Worm (Caenorhabditis elegans) whole organism, L4 larva: Measurements from ENCODE around the gene ram-5.
A peak's percentile ranks its signal among the peaks of the same experiment; 100 is the strongest.

Source experiments
- Y48G9A.11 ChIP-seq: fragments of 200-800 bp; sonication (Bioruptor generic); IDR thresholded peaks from 2 replicates; pipeline ENCODE4 v1.3.6; 2022; ENCODE audit warnings: missing genetic modification reagents, missing genetic modification characterization, missing compliant biosample characterization
- Y5F2A.4 ChIP-seq: fragments of 200-800 bp; sonication (Bioruptor generic); optimal IDR thresholded peaks from 2 replicates; lab custom pipeline; 2018; ENCODE audit warnings: mild to moderate bottlenecking, missing genetic modification characterization, missing compliant biosample characterization
- Y75B8A.6 ChIP-seq: fragments of 200-800 bp; sonication (Bioruptor generic); IDR thresholded peaks from 2 replicates; pipeline ENCODE4 v1.3.6; 2022; ENCODE audit warnings: missing genetic modification reagents, missing genetic modification characterization, missing compliant biosample characterization
- aha-1 ChIP-seq: fragments of 150-350 bp; peaks from one replicate; lab custom pipeline; 2014; ENCODE audit warnings: missing biosample characterization, missing genetic modification characterization
- ama-1 ChIP-seq: fragments of 150-350 bp; optimal IDR thresholded peaks from 2 replicates; lab custom pipeline; 2014; ENCODE audit warnings: inconsistent platforms, mixed read lengths
- attf-4 ChIP-seq: sonication (generic microtip); optimal IDR thresholded peaks from 3 replicates; lab custom pipeline; 2017; ENCODE audit warnings: missing biosample characterization, missing genetic modification characterization
- ceh-32 ChIP-seq: sonication (generic microtip); optimal IDR thresholded peaks from 2 replicates; lab custom pipeline; 2016; ENCODE audit warnings: mild to moderate bottlenecking, missing genetic modification characterization, missing compliant biosample characterization; ENCODE audit not compliant: poor library complexity
- ceh-62 ChIP-seq: sonication (generic microtip); optimal IDR thresholded peaks from 2 replicates; lab custom pipeline; 2017; ENCODE audit warnings: missing biosample characterization, missing genetic modification characterization
- daf-16 ChIP-seq, 3 experiments: sonication (generic microtip); optimal IDR thresholded peaks; 2 replicates each; lab custom pipeline; 2016 to 2017; ENCODE audit warnings: missing genetic modification characterization in 3 of 3, missing genetic modification reagents in 3 of 3, mild to moderate bottlenecking in 2 of 3, missing compliant biosample characterization in 2 of 3, missing biosample characterization in 1 of 3, moderate library complexity in 1 of 3
- daf-8 ChIP-seq: fragments of 200-800 bp; sonication (Bioruptor generic); IDR thresholded peaks from 2 replicates; pipeline ENCODE4 v1.3.6; 2022; ENCODE audit warnings: missing genetic modification characterization, missing compliant biosample characterization
- dmd-6 ChIP-seq: fragments of 200-800 bp; sonication (Bioruptor generic); IDR thresholded peaks from 2 replicates; pipeline ENCODE4 v1.3.6; 2022; ENCODE audit warnings: missing genetic modification reagents, missing genetic modification characterization, missing compliant biosample characterization
- dmd-8 ChIP-seq: fragments of 200-800 bp; sonication (Bioruptor generic); IDR thresholded peaks from 2 replicates; pipeline ENCODE4 v1.3.6; 2022; ENCODE audit warnings: missing genetic modification characterization, missing compliant biosample characterization
- dmd-9 ChIP-seq: fragments of 200-800 bp; sonication (Bioruptor generic); IDR thresholded peaks from 2 replicates; pipeline ENCODE4 v1.3.6; 2022; ENCODE audit warnings: missing genetic modification reagents, missing genetic modification characterization, missing compliant biosample characterization
- duxl-1 ChIP-seq: sonication (generic microtip); optimal IDR thresholded peaks from 2 replicates; lab custom pipeline; 2016; ENCODE audit warnings: mild to moderate bottlenecking, missing genetic modification characterization, moderate library complexity, missing compliant biosample characterization; ENCODE audit not compliant: poor library complexity
- dve-1 ChIP-seq: sonication (generic microtip); optimal IDR thresholded peaks from 2 replicates; lab custom pipeline; 2017; ENCODE audit warnings: antibody characterized with exemption, mild to moderate bottlenecking, missing genetic modification characterization, missing compliant biosample characterization; ENCODE audit not compliant: insufficient read depth
- egl-43 ChIP-seq: fragments of 200-800 bp; sonication (Bioruptor generic); IDR thresholded peaks from 2 replicates; pipeline ENCODE4 v1.3.6; 2022; ENCODE audit warnings: missing genetic modification reagents, missing genetic modification characterization, missing compliant biosample characterization
- fkh-10 ChIP-seq: fragments of 150-350 bp; optimal IDR thresholded peaks from 2 replicates; lab custom pipeline; 2014; ENCODE audit warnings: missing biosample characterization, missing genetic modification reagents, missing genetic modification characterization
- hlh-11 ChIP-seq: fragments of 200-800 bp; sonication (Bioruptor generic); optimal IDR thresholded peaks from 2 replicates; lab custom pipeline; 2018; ENCODE audit warnings: mild to moderate bottlenecking, missing genetic modification characterization, missing compliant biosample characterization
- hmg-1.1 ChIP-seq: fragments of 200-800 bp; sonication (Bioruptor generic); IDR thresholded peaks from 2 replicates; pipeline ENCODE4 v1.3.6; 2022; ENCODE audit warnings: missing genetic modification reagents, missing genetic modification characterization, missing compliant biosample characterization
- lim-7 ChIP-seq: fragments of 200-800 bp; sonication (Bioruptor generic); IDR thresholded peaks from 2 replicates; pipeline ENCODE4 v1.3.6; 2022; ENCODE audit warnings: missing genetic modification characterization, missing compliant biosample characterization
- lin-13 ChIP-seq: fragments of 150-350 bp; optimal IDR thresholded peaks from 2 replicates; lab custom pipeline; 2014; ENCODE audit warnings: missing biosample characterization, missing genetic modification reagents, missing genetic modification characterization
- lin-29 ChIP-seq: fragments of 200-800 bp; sonication (Bioruptor generic); IDR thresholded peaks from 2 replicates; pipeline ENCODE4 v1.3.6; 2022; ENCODE audit warnings: missing genetic modification reagents, missing genetic modification characterization, missing compliant biosample characterization
- lin-39 ChIP-seq: fragments of 150-350 bp; optimal IDR thresholded peaks from 2 replicates; lab custom pipeline; 2014; ENCODE audit warnings: missing biosample characterization, missing genetic modification reagents, missing genetic modification characterization
- madf-9 ChIP-seq: fragments of 200-800 bp; sonication (Bioruptor generic); conservative IDR thresholded peaks from 2 replicates; pipeline ENCODE4 v1.3.6; 2022; ENCODE audit warnings: missing genetic modification reagents, missing genetic modification characterization, missing compliant biosample characterization
- mes-2 ChIP-seq: sonication (generic microtip); optimal IDR thresholded peaks from 2 replicates; lab custom pipeline; 2016; ENCODE audit warnings: missing genotype, mild to moderate bottlenecking, missing genetic modification characterization, missing compliant biosample characterization; ENCODE audit not compliant: poor library complexity, severe bottlenecking
- mxl-3 ChIP-seq: fragments of 200-800 bp; sonication (Bioruptor generic); optimal IDR thresholded peaks from 2 replicates; lab custom pipeline; 2018; ENCODE audit warnings: mild to moderate bottlenecking, missing genetic modification characterization, missing compliant biosample characterization
- nhr-102 ChIP-seq: sonication (generic microtip); optimal IDR thresholded peaks from 2 replicates; lab custom pipeline; 2016; ENCODE audit warnings: mild to moderate bottlenecking, missing genetic modification characterization, moderate library complexity, missing compliant biosample characterization
- nhr-11 ChIP-seq: fragments of 150-350 bp; optimal IDR thresholded peaks from 2 replicates; lab custom pipeline; 2014; ENCODE audit warnings: missing biosample characterization, missing genetic modification characterization
- nhr-111 ChIP-seq: fragments of 200-800 bp; sonication (Bioruptor generic); optimal IDR thresholded peaks from 2 replicates; lab custom pipeline; 2018; ENCODE audit warnings: mild to moderate bottlenecking, missing genetic modification characterization, missing compliant biosample characterization
- nhr-237 ChIP-seq: sonication (generic microtip); optimal IDR thresholded peaks from 2 replicates; lab custom pipeline; 2017; ENCODE audit warnings: missing biosample characterization, missing genetic modification characterization
- nhr-28 ChIP-seq: fragments of 150-350 bp; optimal IDR thresholded peaks from 2 replicates; lab custom pipeline; 2014; ENCODE audit warnings: missing biosample characterization, missing genetic modification characterization
- pqm-1 ChIP-seq: sonication (generic microtip); optimal IDR thresholded peaks from 2 replicates; lab custom pipeline; 2017; ENCODE audit warnings: missing biosample characterization, missing genetic modification characterization
- rbr-2 ChIP-seq: sonication (generic microtip); optimal IDR thresholded peaks from 2 replicates; lab custom pipeline; 2016; ENCODE audit warnings: missing genotype, missing genetic modification characterization, missing compliant biosample characterization
- saeg-2 ChIP-seq: fragments of 200-800 bp; sonication (Bioruptor generic); IDR thresholded peaks from 2 replicates; pipeline ENCODE4 v1.3.6; 2022; ENCODE audit warnings: missing genetic modification reagents, missing genetic modification characterization, missing compliant biosample characterization
- set-16 ChIP-seq: fragments of 200-800 bp; sonication (Bioruptor generic); IDR thresholded peaks from 2 replicates; pipeline ENCODE4 v1.3.6; 2022; ENCODE audit warnings: missing genetic modification reagents, missing genetic modification characterization, missing compliant biosample characterization
- skn-1 ChIP-seq: fragments of 150-350 bp; optimal IDR thresholded peaks from 2 replicates; lab custom pipeline; 2014; ENCODE audit warnings: missing biosample characterization, missing genetic modification characterization
- unc-62 ChIP-seq, 3 experiments: fragments of 150-350 bp in 1 of 3; sonication (generic microtip); optimal IDR thresholded peaks in 2 of 3; peaks in 1 of 3; 1 replicate in 1 of 3; 2 replicates in 2 of 3; lab custom pipeline; 2014 to 2017; ENCODE audit warnings: missing biosample characterization in 3 of 3, missing genetic modification characterization in 3 of 3, missing genetic modification reagents in 3 of 3, missing genotype in 1 of 3
- zfp-2 ChIP-seq: sonication (generic microtip); optimal IDR thresholded peaks from 2 replicates; lab custom pipeline; 2016; ENCODE audit warnings: mild to moderate bottlenecking, missing genetic modification characterization, missing compliant biosample characterization
- zip-11 ChIP-seq: fragments of 200-800 bp; sonication (Bioruptor generic); IDR thresholded peaks from 2 replicates; pipeline ENCODE4 v1.3.6; 2022; ENCODE audit warnings: missing genetic modification characterization, missing compliant biosample characterization
- zip-2 ChIP-seq: fragments of 150-350 bp; optimal IDR thresholded peaks from 2 replicates; lab custom pipeline; 2014; ENCODE audit warnings: missing biosample characterization, missing genetic modification characterization
- ztf-7 ChIP-seq: fragments of 150-350 bp; optimal IDR thresholded peaks from 2 replicates; lab custom pipeline; 2014; ENCODE audit warnings: missing biosample characterization, missing genetic modification characterization

The ram-5 gene

DNA sequence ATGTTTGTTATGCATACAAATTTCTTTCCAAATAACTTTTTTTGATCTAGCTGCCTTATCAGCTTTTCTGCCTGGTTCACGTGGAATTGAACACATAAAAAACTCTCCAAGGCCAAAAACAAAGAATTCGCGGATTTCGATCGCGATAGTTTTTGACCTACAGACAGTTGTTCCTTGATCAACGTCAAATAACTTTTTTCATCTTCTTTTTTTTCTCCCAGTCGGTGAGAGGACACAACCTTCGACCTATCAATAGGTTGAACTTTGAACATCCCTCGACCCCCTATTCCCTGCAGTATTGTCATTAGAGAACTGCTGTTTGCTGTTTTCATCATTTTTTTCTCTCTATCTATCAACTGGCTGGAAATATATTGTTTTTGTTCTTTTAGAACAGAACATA lies 13.9 kb downstream of the ram-5 start (continued):
- TF ChIP-seq lin-29, result no peak
- no peak for TF ChIP-seq Y5F2A.4 (GFP tag; lab: Kevin White, UChicago)
- TF ChIP-seq ama-1 (lab: Kevin White, UChicago), result no peak
- no peak for TF ChIP-seq ceh-62
- no peak for TF ChIP-seq saeg-2
- TF ChIP-seq nhr-111 (GFP tag; lab: Kevin White, UChicago), result no peak
- no peak for TF ChIP-seq attf-4 (tag; lab: Kevin White, UChicago)
- peak; percentile 4 for TF ChIP-seq hlh-11
- peak; percentile 51 for TF ChIP-seq nhr-28 (tag; lab: Kevin White, UChicago)
- TF ChIP-seq ceh-32 (tag; lab: Kevin White, UChicago), result no peak
- no peak for TF ChIP-seq fkh-10
- TF ChIP-seq lim-7 (GFP tag; lab: Robert Waterston, UW), result no peak
- no peak for TF ChIP-seq duxl-1 (tag; lab: Kevin White, UChicago)
- no peak for TF ChIP-seq zip-2 (tag; lab: Kevin White, UChicago)
- peak in 1 of 2 experiments; percentile 18 for TF ChIP-seq daf-16 (GFP tag; optimal IDR thresholded peaks at IDR 0.05; lab: Kevin White, UChicago)
- peak; percentile 4 for TF ChIP-seq daf-16 (tag; optimal IDR thresholded peaks at IDR 0.05; lab: Kevin White, UChicago)
- no peak for TF ChIP-seq daf-8 (GFP tag; lab: Robert Waterston, UW)

DNA sequence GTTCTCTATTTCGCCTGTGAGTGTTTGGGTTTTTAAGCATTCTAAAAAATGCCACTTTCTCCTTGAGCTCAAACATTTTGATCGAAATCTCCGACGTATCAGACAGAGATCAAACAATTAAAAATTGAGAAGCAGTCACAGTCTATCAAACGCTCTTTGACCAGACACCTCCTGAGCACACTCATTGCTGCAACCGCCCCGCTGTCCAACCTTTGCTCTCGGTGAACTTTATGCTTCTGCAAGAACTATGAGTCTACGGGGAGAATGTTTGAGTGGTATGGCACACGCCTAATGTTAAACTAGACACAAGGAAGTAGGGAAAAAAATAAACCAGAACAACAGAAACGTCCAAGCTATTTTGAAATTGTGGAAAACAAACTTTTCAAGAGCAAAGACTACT lies 15.3 kb downstream of the ram-5 start:
- TF ChIP-seq ztf-7 (tag; lab: Kevin White, UChicago) (no peak), skn-1 (no peak), dmd-6 (GFP tag; lab: Robert Waterston, UW) (peak; percentile 52), ama-1 (lab: Kevin White, UChicago) (no peak), madf-9 (GFP tag; lab: Robert Waterston, UW) (no peak), lin-39 (tag; lab: Kevin White, UChicago) (no peak), nhr-102 (tag; lab: Kevin White, UChicago) (no peak), lim-7 (GFP tag; lab: Robert Waterston, UW) (no peak), Y48G9A.11 (GFP tag; lab: Robert Waterston, UW) (no peak), Y75B8A.6 (GFP tag; lab: Robert Waterston, UW) (no peak), nhr-237 (tag; lab: Kevin White, UChicago) (no peak), pqm-1 (tag; lab: Kevin White, UChicago) (no peak), unc-62 (GFP tag; optimal IDR thresholded peaks at IDR 0.05 in 1 of 2; lab: Kevin White, UChicago) (peak in 1 of 2 experiments; percentile 69), unc-62 (tag; optimal IDR thresholded peaks at IDR 0.05; lab: Kevin White, UChicago) (no peak), egl-43 (0 out of 2 replicates have a peak, but pooled peaks have one; percentile 10), hmg-1.1 (GFP tag; lab: Robert Waterston, UW) (no peak), mes-2 (tag; lab: Kevin White, UChicago) (peak; percentile 9), set-16 (GFP tag; lab: Robert Waterston, UW) (no peak), dve-1 (tag; lab: Kevin White, UChicago) (peak; percentile 14), mxl-3 (GFP tag; lab: Kevin White, UChicago) (no peak)

DNA sequence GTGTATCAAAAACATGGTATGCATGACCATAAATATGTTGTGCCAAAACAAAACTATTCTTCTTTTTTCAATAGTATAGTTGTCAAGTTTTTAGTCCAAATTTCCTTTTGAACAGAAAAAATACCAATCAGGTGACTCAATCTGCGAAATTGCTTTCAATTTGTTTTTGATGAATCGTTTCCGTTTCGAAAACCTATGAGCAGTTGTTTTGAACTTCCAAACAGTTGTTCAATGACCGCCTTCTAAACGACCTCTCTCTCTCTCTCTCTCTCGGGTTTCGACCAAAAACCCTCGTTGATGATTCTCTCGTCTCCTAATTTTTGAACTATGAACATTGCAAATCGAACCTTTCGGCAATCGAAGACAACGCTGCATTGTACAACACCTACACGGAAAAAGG lies 16.1 kb downstream of the ram-5 start:
- TF ChIP-seq nhr-11 (tag; lab: Kevin White, UChicago) (peak; percentile 17), dmd-8 (no peak), aha-1 (tag; lab: Kevin White, UChicago) (peak; percentile 73), lin-13 (no peak), dmd-9 (GFP tag; lab: Robert Waterston, UW) (0 out of 2 replicates have a peak, but pooled peaks have one; percentile 11), nhr-28 (tag; lab: Kevin White, UChicago) (peak; percentile 14), rbr-2 (tag; lab: Kevin White, UChicago) (no peak), zip-11 (GFP tag; lab: Robert Waterston, UW) (no peak), zfp-2 (tag; lab: Kevin White, UChicago) (no peak), daf-16 (GFP tag; optimal IDR thresholded peaks at IDR 0.05; lab: Kevin White, UChicago) (peak in 1 of 2 experiments; percentile 9), daf-16 (tag; optimal IDR thresholded peaks at IDR 0.05; lab: Kevin White, UChicago) (no peak), dmd-6 (GFP tag; lab: Robert Waterston, UW) (peak; percentile 28; the same call in 1 of the 2 replicates), hlh-11 (peak; percentile 50), hmg-1.1 (GFP tag; lab: Robert Waterston, UW) (0 out of 2 replicates have a peak, but pooled peaks have one; percentile 22)
